Worm (Caenorhabditis elegans) whole organism, early embryonic: Measurements from ENCODE around the gene oac-53.

Experiments
- B0310.2 ChIP-seq: sonication (generic microtip); optimal IDR thresholded peaks from 2 replicates; lab custom pipeline; 2016; ENCODE audit warnings: mild to moderate bottlenecking, missing genetic modification characterization, missing compliant biosample characterization
- F13C5.2 ChIP-seq: sonication (generic microtip); optimal IDR thresholded peaks from 2 replicates; lab custom pipeline; 2017; ENCODE audit warnings: mild to moderate bottlenecking, missing genetic modification characterization, inconsistent platforms, missing compliant biosample characterization
- flt-1 ChIP-seq: fragments of 200-800 bp; sonication (Bioruptor generic); IDR thresholded peaks from 2 replicates; pipeline ENCODE4 v1.3.6; 2022; ENCODE audit warnings: missing genetic modification characterization, missing compliant biosample characterization
- pes-1 ChIP-seq: fragments of 200-800 bp; sonication (Bioruptor generic); IDR thresholded peaks from 2 replicates; pipeline ENCODE4 v1.3.6; 2022; ENCODE audit warnings: missing genetic modification reagents, missing genetic modification characterization, missing compliant biosample characterization
- sea-1 ChIP-seq: fragments of 200-800 bp; sonication (Bioruptor generic); conservative IDR thresholded peaks from 2 replicates; pipeline ENCODE4 v1.3.6; 2022; ENCODE audit warnings: missing genetic modification characterization, missing compliant biosample characterization

Gene oac-53

DNA sequence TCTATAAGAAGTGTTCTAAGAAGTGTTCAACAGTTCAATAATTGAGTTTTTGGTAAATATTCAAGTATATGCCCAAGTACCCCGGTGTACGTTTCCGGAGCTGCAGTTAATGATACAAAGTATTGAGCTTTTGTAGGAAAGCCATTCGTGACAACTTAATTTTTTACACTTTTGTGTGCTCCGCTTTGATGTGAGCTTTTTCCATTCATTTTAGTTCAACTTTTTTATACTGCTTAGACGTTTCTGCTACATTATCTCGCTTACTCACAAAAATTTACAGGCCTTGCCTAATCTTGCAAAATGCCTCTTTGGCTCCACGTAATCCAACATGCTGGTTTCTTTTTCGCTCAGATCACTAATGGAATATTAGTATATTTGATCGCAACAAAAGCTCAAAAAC is 51.9 kb downstream of the oac-53 start, which contains the start of gene str-151:
Gene str-151 (plus strand): TSS at position 301 of the 400 bp plus-strand sequence.
- TF ChIP-seq pes-1 (GFP tag; lab: Robert Waterston, UW) (no peak), B0310.2 (tag; lab: Kevin White, UChicago) (no peak), flt-1 (no peak), sea-1 (no peak), F13C5.2 (tag; lab: Kevin White, UChicago) (no peak)
